Fruit fly (Drosophila melanogaster): ENCODE results near the gene CG45207.

DNA sequence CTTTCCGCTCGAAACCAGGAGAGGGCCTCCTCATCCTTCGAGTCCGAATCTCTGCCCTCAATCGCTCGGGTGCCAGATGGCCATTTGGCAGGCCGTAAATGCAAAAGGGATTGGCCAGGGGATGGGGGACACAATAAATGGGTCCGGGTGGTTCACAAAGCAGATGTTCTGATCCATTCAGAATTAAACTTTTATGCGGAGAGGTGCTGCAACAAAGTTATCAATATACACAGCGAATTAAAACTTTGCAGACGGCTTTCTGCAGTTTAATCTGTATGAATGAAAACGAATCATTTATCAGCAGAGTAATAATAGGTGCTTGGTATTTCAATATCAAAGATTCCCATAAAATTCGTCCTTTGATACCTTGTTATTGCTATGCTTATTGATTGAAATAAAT is 32.2 kb upstream of the CG45207 start:
- TF ChIP-seq psq (optimal IDR thresholded peaks at IDR 0.05): no peak
- no peak for TF ChIP-seq usp (GFP tag; optimal IDR thresholded peaks at IDR 0.05)

Measured in whole organism.